Fruit fly (Drosophila melanogaster): ENCODE results near the gene Tbcd.

DNA sequence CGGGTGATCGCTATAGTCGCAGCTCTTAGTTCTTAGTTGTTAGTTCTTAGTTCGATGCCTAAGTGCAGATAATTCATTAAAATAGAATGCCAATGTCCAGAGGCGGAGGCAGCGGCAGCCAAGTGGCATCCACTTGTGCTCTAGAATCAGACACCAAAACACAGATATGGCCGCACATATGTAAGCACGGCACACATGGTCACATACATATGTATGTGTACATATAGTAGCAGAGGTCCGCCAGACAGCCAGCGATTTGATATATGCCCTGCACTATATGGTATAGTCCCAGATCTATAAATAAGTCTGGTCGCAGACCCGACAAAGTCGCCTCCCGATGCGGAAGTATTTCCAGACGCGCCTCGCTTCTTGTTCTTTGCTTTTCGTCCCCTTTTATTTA lies 33.3 kb downstream of the Tbcd start:
- TF ChIP-seq CG1620 (GFP tag; optimal IDR thresholded peaks at IDR 0.05) (no peak), Mnt (GFP tag; optimal IDR thresholded peaks at IDR 0.05) (no peak), CG7101 (tag; optimal IDR thresholded peaks at IDR 0.05) (no peak), CG11617 (GFP tag; optimal IDR thresholded peaks at IDR 0.05) (no peak), cic (GFP tag; optimal IDR thresholded peaks at IDR 0.05) (no peak), Clk (GFP tag; optimal IDR thresholded peaks at IDR 0.05) (no peak), CG14711 (tag; optimal IDR thresholded peaks at IDR 0.05) (no peak), kay (GFP tag; ENCODE audit: borderline replicate concordance) (no peak), toe (GFP tag; optimal IDR thresholded peaks at IDR 0.05) (no peak), CG5204 (GFP tag; optimal IDR thresholded peaks at IDR 0.05) (no peak)

Measured in whole organism, adult.